Fruit fly (Drosophila melanogaster): Measurements from ENCODE around the gene Prx1.

DNA sequence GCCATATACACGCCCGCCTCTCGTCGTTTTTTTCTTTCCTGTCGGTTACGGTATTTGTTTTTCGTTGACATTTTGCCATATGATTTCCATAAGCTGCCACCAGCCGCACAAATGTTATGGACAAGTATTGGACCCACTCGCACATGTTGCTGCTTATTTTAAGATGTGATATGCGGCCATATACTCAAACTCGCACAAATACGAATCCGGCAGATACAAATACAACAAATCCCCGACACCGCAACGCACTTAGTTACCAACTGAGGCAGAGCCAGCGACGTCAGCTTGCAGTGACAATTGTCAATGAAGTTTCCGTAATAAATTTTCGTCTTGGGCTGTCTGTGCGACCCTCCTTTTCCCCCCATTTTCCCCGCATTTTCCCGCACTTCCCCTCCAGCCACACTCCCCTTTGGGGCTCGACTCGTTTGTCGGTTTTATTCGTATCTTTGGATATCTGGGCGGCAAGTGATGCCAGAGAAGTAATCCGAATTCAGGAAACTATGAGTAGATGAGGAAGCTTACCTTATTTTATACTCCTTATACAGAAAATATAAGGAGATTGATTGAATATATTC lies 30.9 kb upstream of the Prx1 start:
- TF ChIP-seq Mnt (GFP tag; optimal IDR thresholded peaks at IDR 0.05) (no peak), CG5204 (GFP tag; optimal IDR thresholded peaks at IDR 0.05) (no peak), bab1 (GFP tag; optimal IDR thresholded peaks at IDR 0.05) (no peak), toe (GFP tag; optimal IDR thresholded peaks at IDR 0.05) (no peak), Crg-1 (GFP tag; optimal IDR thresholded peaks at IDR 0.05) (no peak), tj (GFP tag; optimal IDR thresholded peaks at IDR 0.05) (no peak), CG1620 (GFP tag; optimal IDR thresholded peaks at IDR 0.05) (no peak)

All from whole organism, adult.